In genomic region chrX:19243379-19243834, dm6 we compare ENCODE assay signal across 1 fruit fly cellular context.
TF ChIP-seq lines count a peak whose summit lies in the region.

Gene CG7889 (plus strand): TSS chrX:19243631.

TF ChIP-seq in whole organism, embryonic, 481 proteins besides CTCF, POLR2A, EP300 and RAD21 (continued from another document and continues in another):
- TF ChIP-seq trem (tag; optimal IDR thresholded peaks at IDR 0.05; lab: Kevin White, UChicago) (peak; percentile 7), Rfx (GFP tag; IDR thresholded peaks at IDR 0.05; lab: Robert Waterston, UW) (peak; percentile 42; the same call in 1 of the 2 replicates), CG31224 (GFP tag; IDR thresholded peaks at IDR 0.05; lab: Robert Waterston, UW) (no peak), CG30403 (GFP tag; optimal IDR thresholded peaks at IDR 0.05; lab: Kevin White, UChicago) (peak; percentile 6), CG13775 (GFP tag; optimal IDR thresholded peaks at IDR 0.05; lab: Kevin White, UChicago) (no peak), Bdp1 (GFP tag; optimal IDR thresholded peaks at IDR 0.05; lab: Kevin White, UChicago) (no peak), CG10654 (GFP tag; optimal IDR thresholded peaks at IDR 0.05; lab: Kevin White, UChicago) (no peak), Fer2 (tag; optimal IDR thresholded peaks at IDR 0.05; lab: Kevin White, UChicago) (no peak), CG9817 (tag; optimal IDR thresholded peaks at IDR 0.05; lab: Kevin White, UChicago) (no peak), so (GFP tag; IDR thresholded peaks at IDR 0.05; lab: Robert Waterston, UW) (no peak), twi (tag; optimal IDR thresholded peaks at IDR 0.05; lab: Kevin White, UChicago) (no peak), Asciz (GFP tag; optimal IDR thresholded peaks at IDR 0.05; lab: Kevin White, UChicago) (no peak), CG15479 (GFP tag; optimal IDR thresholded peaks at IDR 0.05; lab: Kevin White, UChicago) (no peak), nmo (GFP tag; optimal IDR thresholded peaks at IDR 0.05; lab: Kevin White, UChicago) (peak; percentile 45), CG8089 (GFP tag; optimal IDR thresholded peaks at IDR 0.05; lab: Kevin White, UChicago) (no peak), CG13894 (tag; optimal IDR thresholded peaks at IDR 0.05; lab: Kevin White, UChicago) (no peak), Ssrp (tag; optimal IDR thresholded peaks at IDR 0.05; lab: Kevin White, UChicago) (no peak), jumu (GFP tag; optimal IDR thresholded peaks at IDR 0.05; lab: Kevin White, UChicago) (peak; percentile 15), chn (GFP tag; optimal IDR thresholded peaks at IDR 0.05; lab: Kevin White, UChicago) (no peak), lola (GFP tag; optimal IDR thresholded peaks at IDR 0.05; lab: Kevin White, UChicago) (no peak), Adf1 (GFP tag; IDR thresholded peaks at IDR 0.05; lab: Robert Waterston, UW) (no peak), CkIIα-i1 (GFP tag; IDR thresholded peaks at IDR 0.05; lab: Robert Waterston, UW) (no peak), CG12659 (GFP tag; optimal IDR thresholded peaks at IDR 0.05; lab: Kevin White, UChicago) (peak; percentile 2), CG2712 (tag; optimal IDR thresholded peaks at IDR 0.05; lab: Kevin White, UChicago) (peak; percentile 59), pzg (GFP tag; optimal IDR thresholded peaks at IDR 0.05; lab: Kevin White, UChicago) (peak; percentile 45), CG1024 (GFP tag; IDR thresholded peaks at IDR 0.05; lab: Robert Waterston, UW) (no peak; the same call in 1 of the 2 replicates), CG7556 (GFP tag; optimal IDR thresholded peaks at IDR 0.05; lab: Kevin White, UChicago) (no peak), CG7839 (tag; optimal IDR thresholded peaks at IDR 0.05; lab: Kevin White, UChicago) (peak; percentile 34), CG11398 (GFP tag; optimal IDR thresholded peaks at IDR 0.05; lab: Kevin White, UChicago) (no peak), fd64A (GFP tag; optimal IDR thresholded peaks at IDR 0.05; lab: Kevin White, UChicago) (no peak), croc (GFP tag; conservative IDR thresholded peaks at IDR 0.05; lab: Robert Waterston, UW) (no peak), CG17568 (GFP tag; optimal IDR thresholded peaks at IDR 0.05; lab: Kevin White, UChicago) (no peak), CG5245 (GFP tag; optimal IDR thresholded peaks at IDR 0.05; lab: Kevin White, UChicago) (no peak), sug (tag; optimal IDR thresholded peaks at IDR 0.05; lab: Kevin White, UChicago) (no peak), Tbp (GFP tag; optimal IDR thresholded peaks at IDR 0.05; lab: Kevin White, UChicago) (no peak), bigmax (GFP tag; optimal IDR thresholded peaks at IDR 0.05; lab: Kevin White, UChicago) (no peak), CG15269 (tag; optimal IDR thresholded peaks at IDR 0.05; lab: Kevin White, UChicago) (no peak), onecut (GFP tag; IDR thresholded peaks at IDR 0.05; lab: Robert Waterston, UW) (no peak), luna (GFP tag; optimal IDR thresholded peaks at IDR 0.05; lab: Kevin White, UChicago) (no peak), da (GFP tag; optimal IDR thresholded peaks at IDR 0.05; lab: Kevin White, UChicago) (no peak), CG30431 (GFP tag; optimal IDR thresholded peaks at IDR 0.05; lab: Kevin White, UChicago) (no peak), Dad (GFP tag; optimal IDR thresholded peaks at IDR 0.05; lab: Kevin White, UChicago) (no peak), ato (GFP tag; IDR thresholded peaks at IDR 0.05; lab: Robert Waterston, UW; ENCODE audit: partially characterized antibody) (no peak), Blimp-1 (GFP tag; optimal IDR thresholded peaks at IDR 0.05; lab: Kevin White, UChicago) (peak; percentile 79), CG3726 (GFP tag; IDR thresholded peaks at IDR 0.05; lab: Robert Waterston, UW) (no peak), Trl (optimal IDR thresholded peaks at IDR 0.05; lab: Kevin White, UChicago) (no peak), Trl (GFP tag; optimal IDR thresholded peaks at IDR 0.05; lab: Kevin White, UChicago) (no peak), Doc2 (GFP tag; IDR thresholded peaks at IDR 0.05; lab: Robert Waterston, UW) (no peak), Nf-YC (tag; optimal IDR thresholded peaks at IDR 0.05; lab: Kevin White, UChicago) (peak; percentile 25), cato (GFP tag; optimal IDR thresholded peaks at IDR 0.05; lab: Kevin White, UChicago; ENCODE audit: borderline replicate concordance) (no peak), tap (tag; optimal IDR thresholded peaks at IDR 0.05; lab: Kevin White, UChicago) (peak; percentile 9), CG12236 (GFP tag; optimal IDR thresholded peaks at IDR 0.05; lab: Kevin White, UChicago) (no peak), sim (GFP tag; IDR thresholded peaks at IDR 0.05; lab: Robert Waterston, UW) (no peak), CG10979 (tag; optimal IDR thresholded peaks at IDR 0.05; lab: Kevin White, UChicago) (peak; percentile 10), Opbp (GFP tag; IDR thresholded peaks at IDR 0.05; lab: Robert Waterston, UW; ENCODE audit: partially characterized antibody) (no peak), Ada2b (GFP tag; IDR thresholded peaks at IDR 0.05; lab: Robert Waterston, UW) (no peak), Sin3A (optimal IDR thresholded peaks at IDR 0.05; lab: Kevin White, UChicago) (no peak), tup (GFP tag; optimal IDR thresholded peaks at IDR 0.05; lab: Kevin White, UChicago) (no peak), CG4328 (GFP tag; optimal IDR thresholded peaks at IDR 0.05; lab: Kevin White, UChicago) (no peak), CG6254 (GFP tag; optimal IDR thresholded peaks at IDR 0.05; lab: Kevin White, UChicago) (no peak), knrl (GFP tag; IDR thresholded peaks at IDR 0.05; lab: Robert Waterston, UW; ENCODE audit: partially characterized antibody) (no peak), Hr78 (GFP tag; optimal IDR thresholded peaks at IDR 0.05; lab: Kevin White, UChicago) (no peak), CG6689 (GFP tag; IDR thresholded peaks at IDR 0.05; lab: Robert Waterston, UW) (no peak), lab (GFP tag; optimal IDR thresholded peaks at IDR 0.05; lab: Kevin White, UChicago) (peak; percentile 3), nerfin-1 (tag; optimal IDR thresholded peaks at IDR 0.05; lab: Kevin White, UChicago) (no peak), CG6813 (GFP tag; optimal IDR thresholded peaks at IDR 0.05; lab: Kevin White, UChicago) (no peak), CG11723 (GFP tag; optimal IDR thresholded peaks at IDR 0.05; lab: Kevin White, UChicago) (no peak), CG10959 (GFP tag; IDR thresholded peaks at IDR 0.05; lab: Robert Waterston, UW) (no peak), Lim3 (GFP tag; IDR thresholded peaks at IDR 0.05; lab: Robert Waterston, UW) (no peak), CG18599 (GFP tag; optimal IDR thresholded peaks at IDR 0.05; lab: Kevin White, UChicago) (peak; percentile 49), Eip74EF (GFP tag; optimal IDR thresholded peaks at IDR 0.05; lab: Kevin White, UChicago) (no peak), MTF-1 (GFP tag; optimal IDR thresholded peaks at IDR 0.05; lab: Kevin White, UChicago; ENCODE audit: borderline replicate concordance) (no peak), fd102C (GFP tag; optimal IDR thresholded peaks at IDR 0.05; lab: Kevin White, UChicago) (no peak), CoRest (tag; optimal IDR thresholded peaks at IDR 0.05; lab: Kevin White, UChicago) (no peak), CG7928 (GFP tag; optimal IDR thresholded peaks at IDR 0.05; lab: Kevin White, UChicago) (no peak), vfl (GFP tag; optimal IDR thresholded peaks at IDR 0.05; lab: Kevin White, UChicago) (no peak), MESR4 (GFP tag; optimal IDR thresholded peaks at IDR 0.05; lab: Kevin White, UChicago) (peak; percentile 61), Camta (GFP tag; optimal IDR thresholded peaks at IDR 0.05; lab: Kevin White, UChicago) (peak; percentile 31), CG12299 (tag; optimal IDR thresholded peaks at IDR 0.05; lab: Kevin White, UChicago) (no peak), Atf3 (GFP tag; optimal IDR thresholded peaks at IDR 0.05; lab: Kevin White, UChicago) (no peak), tin (GFP tag; optimal IDR thresholded peaks at IDR 0.05; lab: Kevin White, UChicago) (no peak), CG15073 (GFP tag; optimal IDR thresholded peaks at IDR 0.05; lab: Kevin White, UChicago) (no peak), Awh (GFP tag; IDR thresholded peaks at IDR 0.05; lab: Robert Waterston, UW) (no peak), lmd (GFP tag; IDR thresholded peaks at IDR 0.05; lab: Robert Waterston, UW) (peak; percentile 17; the same call in 1 of the 2 replicates), CG16815 (GFP tag; optimal IDR thresholded peaks at IDR 0.05; lab: Kevin White, UChicago) (no peak), gt (GFP tag; IDR thresholded peaks at IDR 0.05; lab: Robert Waterston, UW) (no peak), CG42726 (GFP tag; IDR thresholded peaks at IDR 0.05; lab: Robert Waterston, UW; ENCODE audit: partially characterized antibody) (no peak), az2 (GFP tag; optimal IDR thresholded peaks at IDR 0.05; lab: Kevin White, UChicago) (no peak), H15 (GFP tag; IDR thresholded peaks at IDR 0.05; lab: Robert Waterston, UW) (no peak), sc (optimal IDR thresholded peaks at IDR 0.05; lab: Kevin White, UChicago) (no peak), sc (GFP tag; optimal IDR thresholded peaks at IDR 0.05; lab: Kevin White, UChicago) (no peak), Poxn (GFP tag; IDR thresholded peaks at IDR 0.05; lab: Robert Waterston, UW) (no peak), Stat92E (GFP tag; optimal IDR thresholded peaks at IDR 0.05; lab: Kevin White, UChicago) (no peak), CG9437 (GFP tag; optimal IDR thresholded peaks at IDR 0.05; lab: Kevin White, UChicago) (no peak), run (tag; optimal IDR thresholded peaks at IDR 0.05; lab: Kevin White, UChicago) (no peak), crc (GFP tag; optimal IDR thresholded peaks at IDR 0.05; lab: Kevin White, UChicago) (no peak), CG12155 (GFP tag; optimal IDR thresholded peaks at IDR 0.05; lab: Kevin White, UChicago) (peak; percentile 47), CG33557 (GFP tag; optimal IDR thresholded peaks at IDR 0.05; lab: Kevin White, UChicago) (no peak), CG17829 (tag; optimal IDR thresholded peaks at IDR 0.05; lab: Kevin White, UChicago) (peak; percentile 37), CG32532 (GFP tag; IDR thresholded peaks at IDR 0.05; lab: Robert Waterston, UW) (no peak), dpn (GFP tag; optimal IDR thresholded peaks at IDR 0.05; lab: Kevin White, UChicago) (no peak), CG14667 (GFP tag; IDR thresholded peaks at IDR 0.05; lab: Robert Waterston, UW) (no peak), CG17359 (tag; optimal IDR thresholded peaks at IDR 0.05; lab: Kevin White, UChicago) (no peak), hkb (optimal IDR thresholded peaks at IDR 0.05; lab: Kevin White, UChicago) (no peak), hkb (GFP tag; IDR thresholded peaks at IDR 0.05; lab: Robert Waterston, UW) (no peak), sob (GFP tag; IDR thresholded peaks at IDR 0.05; lab: Robert Waterston, UW) (peak; percentile 34; the same call in 1 of the 2 replicates), Pdp1 (GFP tag; optimal IDR thresholded peaks at IDR 0.05; lab: Kevin White, UChicago) (peak in 1 of 2 experiments; percentile 41), ranshi (GFP tag; IDR thresholded peaks at IDR 0.05; lab: Robert Waterston, UW) (no peak), CG1233 (GFP tag; optimal IDR thresholded peaks at IDR 0.05; lab: Kevin White, UChicago) (peak; percentile 22), gcm2 (GFP tag; optimal IDR thresholded peaks at IDR 0.05; lab: Kevin White, UChicago) (no peak), Myb (GFP tag; optimal IDR thresholded peaks at IDR 0.05; lab: Kevin White, UChicago) (no peak), gfzf (GFP tag; optimal IDR thresholded peaks at IDR 0.05; lab: Kevin White, UChicago) (peak; percentile 64), zfh2 (GFP tag; optimal IDR thresholded peaks at IDR 0.05; lab: Kevin White, UChicago) (no peak), HLHmδ (GFP tag; optimal IDR thresholded peaks at IDR 0.05; lab: Kevin White, UChicago) (no peak), CG12942 (GFP tag; optimal IDR thresholded peaks at IDR 0.05; lab: Kevin White, UChicago) (no peak), CG6765 (GFP tag; optimal IDR thresholded peaks at IDR 0.05; lab: Kevin White, UChicago) (peak; percentile 9), row (GFP tag; IDR thresholded peaks at IDR 0.05; lab: Robert Waterston, UW) (peak; percentile 81), Chrac-16 (GFP tag; optimal IDR thresholded peaks at IDR 0.05; lab: Kevin White, UChicago) (no peak), CG1832 (GFP tag; optimal IDR thresholded peaks at IDR 0.05; lab: Kevin White, UChicago) (no peak), jing (GFP tag; optimal IDR thresholded peaks at IDR 0.05; lab: Kevin White, UChicago) (no peak), CG17802 (tag; optimal IDR thresholded peaks at IDR 0.05; lab: Kevin White, UChicago) (no peak), her (GFP tag; optimal IDR thresholded peaks at IDR 0.05; lab: Kevin White, UChicago) (no peak), Mad (GFP tag; optimal IDR thresholded peaks at IDR 0.05; lab: Kevin White, UChicago) (no peak), Lpt (GFP tag; optimal IDR thresholded peaks at IDR 0.05; lab: Kevin White, UChicago) (no peak), pita (GFP tag; optimal IDR thresholded peaks at IDR 0.05; lab: Kevin White, UChicago) (no peak), CG4854 (GFP tag; optimal IDR thresholded peaks at IDR 0.05; lab: Kevin White, UChicago) (no peak), ewg (GFP tag; optimal IDR thresholded peaks at IDR 0.05; lab: Kevin White, UChicago) (no peak), CG8359 (GFP tag; optimal IDR thresholded peaks at IDR 0.05; lab: Kevin White, UChicago; ENCODE audit: borderline replicate concordance) (no peak), Ravus (GFP tag; IDR thresholded peaks at IDR 0.05; lab: Robert Waterston, UW) (no peak), Drgx (GFP tag; IDR thresholded peaks at IDR 0.05; lab: Robert Waterston, UW) (no peak), abd-A (tag; optimal IDR thresholded peaks at IDR 0.05; lab: Kevin White, UChicago) (no peak), HmgD (GFP tag; optimal IDR thresholded peaks at IDR 0.05; lab: Kevin White, UChicago) (no peak), B-H2 (GFP tag; optimal IDR thresholded peaks at IDR 0.05; lab: Kevin White, UChicago) (peak; percentile 7), CG31365 (tag; optimal IDR thresholded peaks at IDR 0.05; lab: Kevin White, UChicago) (no peak), CG6272 (GFP tag; IDR thresholded peaks at IDR 0.05; lab: Robert Waterston, UW) (no peak), CG4820 (GFP tag; optimal IDR thresholded peaks at IDR 0.05; lab: Kevin White, UChicago) (peak; percentile 27), CG4730 (GFP tag; IDR thresholded peaks at IDR 0.05; lab: Robert Waterston, UW) (no peak), tll (GFP tag; optimal IDR thresholded peaks at IDR 0.05; lab: Kevin White, UChicago) (no peak), slbo (GFP tag; IDR thresholded peaks at IDR 0.05; lab: Robert Waterston, UW) (peak; percentile 53; the same call in 1 of the 2 replicates)
